Worm (Caenorhabditis elegans) whole organism, L1 larva: Measurements from ENCODE around the gene coa-1.

Experiments used
- alr-1 ChIP-seq: fragments of 200-800 bp; sonication (Bioruptor generic); optimal IDR thresholded peaks from 2 replicates; lab custom pipeline; 2018; ENCODE audit warnings: borderline replicate concordance, mild to moderate bottlenecking, missing genetic modification characterization, missing compliant biosample characterization
- ama-1 ChIP-seq: fragments of 150-350 bp; optimal IDR thresholded peaks from 2 replicates; lab custom pipeline; 2014
- blmp-1 ChIP-seq: fragments of 150-350 bp; optimal IDR thresholded peaks from 2 replicates; lab custom pipeline; 2014; ENCODE audit warnings: missing biosample characterization, missing genetic modification characterization
- egl-27 ChIP-seq, 2 experiments: fragments of 150-350 bp in 1 of 2; sonication (generic microtip); optimal IDR thresholded peaks; 3 replicates each; lab custom pipeline; 2017 to 2018; ENCODE audit warnings: missing biosample characterization in 2 of 2, missing genetic modification characterization in 2 of 2, missing genetic modification reagents in 2 of 2
- isw-1 ChIP-seq: fragments of 200-800 bp; sonication (Bioruptor generic); IDR thresholded peaks from 2 replicates; pipeline ENCODE4 v1.3.6; 2022; ENCODE audit warnings: missing genetic modification characterization, missing compliant biosample characterization
- lin-15B ChIP-seq: fragments of 150-350 bp; sonication (generic microtip); optimal IDR thresholded peaks from 3 replicates; lab custom pipeline; 2014; ENCODE audit warnings: missing biosample characterization, missing genetic modification characterization
- lin-39 ChIP-seq: fragments of 150-350 bp; optimal IDR thresholded peaks from 2 replicates; lab custom pipeline; 2014; ENCODE audit warnings: missing biosample characterization, missing genetic modification reagents, missing genetic modification characterization
- snpc-4 ChIP-seq: fragments of 150-350 bp; optimal IDR thresholded peaks from 2 replicates; lab custom pipeline; 2014; ENCODE audit warnings: missing biosample characterization, missing genetic modification characterization

DNA sequence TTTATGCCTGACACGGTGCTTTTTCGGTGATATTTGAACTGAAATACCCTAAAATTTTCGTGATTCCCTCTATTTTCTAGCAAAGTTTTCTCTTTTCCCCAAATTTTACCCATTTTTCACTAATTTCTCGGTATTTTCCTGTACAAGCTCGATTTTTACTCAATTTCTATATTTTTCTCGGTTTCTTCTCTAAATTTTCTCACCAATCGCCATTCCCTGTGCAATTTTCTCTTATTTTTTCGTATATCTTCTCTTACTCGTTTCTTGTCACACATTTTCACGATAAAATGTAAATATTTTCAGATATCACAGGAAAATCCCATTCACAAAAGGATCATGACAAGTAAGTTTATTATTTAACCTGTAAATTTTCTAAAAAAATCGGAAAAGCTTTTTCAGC lies 10.7 kb upstream of the coa-1 start, which contains the start of gene csn-3:
- no peak for TF ChIP-seq isw-1
- TF ChIP-seq snpc-4 = no peak
- no peak for TF ChIP-seq egl-27 (tag; optimal IDR thresholded peaks at IDR 0.05; lab: Kevin White, UChicago)
- TF ChIP-seq lin-15B (tag; lab: Kevin White, UChicago) = no peak
- no peak for TF ChIP-seq alr-1 (tag; lab: Kevin White, UChicago)
- TF ChIP-seq blmp-1 = no peak
- no peak for TF ChIP-seq lin-39 (tag; lab: Kevin White, UChicago)
- TF ChIP-seq ama-1 (lab: Kevin White, UChicago) = no peak
